Fruit fly (Drosophila melanogaster): Measurements from ENCODE around the gene ncd.

Gene ncd

DNA sequence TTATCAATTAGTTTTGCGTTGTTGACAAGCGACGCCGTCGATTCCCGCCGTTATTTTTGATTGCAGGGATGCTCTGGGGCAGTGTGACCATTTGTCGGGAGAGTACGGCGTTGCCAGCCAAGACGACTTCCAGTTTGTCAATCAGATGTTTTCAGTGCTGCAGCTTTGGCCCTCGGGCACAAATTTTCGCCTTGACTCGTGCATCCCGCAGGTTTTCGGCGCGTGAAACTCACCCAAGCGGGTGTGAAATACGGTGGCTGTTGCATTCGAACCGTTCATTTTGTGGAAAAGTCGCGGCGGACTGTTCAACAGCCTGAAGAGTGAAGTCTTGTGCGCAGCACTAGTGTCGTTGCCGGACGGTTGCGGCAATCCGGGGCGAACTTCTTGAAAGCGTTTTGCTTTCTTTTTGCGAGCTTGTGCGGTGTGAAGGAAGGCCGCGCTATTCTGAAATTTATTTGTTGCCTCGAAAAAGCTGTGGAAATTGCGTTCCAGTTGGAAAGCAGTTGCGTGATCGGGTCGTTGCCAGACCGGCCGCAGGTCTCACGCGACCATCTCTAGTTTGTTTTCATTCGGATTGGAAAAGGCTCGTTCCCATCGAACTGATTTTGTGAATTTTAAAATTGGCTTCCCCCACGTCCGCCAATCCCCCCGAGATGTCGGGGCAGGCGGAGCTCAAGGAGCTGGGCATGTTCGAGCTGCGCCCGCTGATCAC lies at the start of gene ncd, which contains the start of gene ca (continued):
- TF ChIP-seq E2f2 (GFP tag; IDR thresholded peaks at IDR 0.05) (peak; percentile 85), nerfin-2 (GFP tag; IDR thresholded peaks at IDR 0.05; ENCODE audit: partially characterized antibody) (peak; percentile 24; the same call in 1 of the 2 replicates), CG15601 (tag; optimal IDR thresholded peaks at IDR 0.05) (no peak), Sin3A (optimal IDR thresholded peaks at IDR 0.05) (peak; percentile 96), amos (GFP tag; IDR thresholded peaks at IDR 0.05; ENCODE audit: partially characterized antibody) (peak; percentile 80), dm (GFP tag; optimal IDR thresholded peaks at IDR 0.05) (peak; percentile 34), HmgZ (tag; optimal IDR thresholded peaks at IDR 0.05) (peak; percentile 15), CG4360 (GFP tag; IDR thresholded peaks at IDR 0.05) (no peak), CG7786 (GFP tag; optimal IDR thresholded peaks at IDR 0.05) (no peak), CG10209 (GFP tag; optimal IDR thresholded peaks at IDR 0.05) (no peak), Ets65A (GFP tag) (no peak), NfI (GFP tag; optimal IDR thresholded peaks at IDR 0.05) (no peak), tll (GFP tag; optimal IDR thresholded peaks at IDR 0.05) (no peak), en (GFP tag; optimal IDR thresholded peaks at IDR 0.05) (no peak), CG7963 (GFP tag; IDR thresholded peaks at IDR 0.05; ENCODE audit: partially characterized antibody) (peak; percentile 61; the same call in 1 of the 3 replicates), GATAe (GFP tag; conservative IDR thresholded peaks at IDR 0.05) (no peak), Side (GFP tag; optimal IDR thresholded peaks at IDR 0.05) (peak; percentile 3), Gug (GFP tag; IDR thresholded peaks at IDR 0.05) (no peak), D (optimal IDR thresholded peaks at IDR 0.05) (peak; percentile 56), D (GFP tag; optimal IDR thresholded peaks at IDR 0.05) (no peak), NFAT (GFP tag; IDR thresholded peaks at IDR 0.05) (no peak), CG13287 (GFP tag; IDR thresholded peaks at IDR 0.05; ENCODE audit: partially characterized antibody) (peak; percentile 80), grau (tag; optimal IDR thresholded peaks at IDR 0.05) (no peak), Antp (GFP tag; optimal IDR thresholded peaks at IDR 0.05) (no peak), corto (GFP tag; optimal IDR thresholded peaks at IDR 0.05) (no peak), pfk (GFP tag; optimal IDR thresholded peaks at IDR 0.05) (no peak), ro (GFP tag; IDR thresholded peaks at IDR 0.05) (no peak), CG17385 (GFP tag; optimal IDR thresholded peaks at IDR 0.05) (no peak), CG4730 (GFP tag; IDR thresholded peaks at IDR 0.05) (no peak), CG18764 (GFP tag; optimal IDR thresholded peaks at IDR 0.05) (no peak), Hmr (GFP tag; optimal IDR thresholded peaks at IDR 0.05) (no peak), Ets97D (GFP tag; optimal IDR thresholded peaks at IDR 0.05) (peak; percentile 46), CG6791 (GFP tag; IDR thresholded peaks at IDR 0.05; ENCODE audit: partially characterized antibody) (0 out of 3 replicates have a peak, but pooled peaks have one; percentile 44), vnd (GFP tag; IDR thresholded peaks at IDR 0.05; ENCODE audit: partially characterized antibody) (peak; percentile 34; the same call in 1 of the 3 replicates), CG31388 (GFP tag; optimal IDR thresholded peaks at IDR 0.05) (no peak), knrl (GFP tag; IDR thresholded peaks at IDR 0.05; ENCODE audit: partially characterized antibody) (peak; percentile 57; the same call in 2 of the 3 replicates), CG2129 (GFP tag; IDR thresholded peaks at IDR 0.05; ENCODE audit: partially characterized antibody) (peak; percentile 47; the same call in 1 of the 2 replicates), dpn (GFP tag; optimal IDR thresholded peaks at IDR 0.05) (peak in 1 of 2 experiments; percentile 12), Elba2 (GFP tag; optimal IDR thresholded peaks at IDR 0.05) (peak; percentile 82), ewg (GFP tag; optimal IDR thresholded peaks at IDR 0.05) (no peak), CG7271 (tag; optimal IDR thresholded peaks at IDR 0.05) (no peak), slp2 (GFP tag; optimal IDR thresholded peaks at IDR 0.05) (no peak), ftz-f1 (GFP tag; optimal IDR thresholded peaks at IDR 0.05) (peak; percentile 72), Dref (GFP tag; IDR thresholded peaks at IDR 0.05) (peak; percentile 49), YL-1 (GFP tag; optimal IDR thresholded peaks at IDR 0.05) (peak; percentile 92), HHEX (GFP tag; optimal IDR thresholded peaks at IDR 0.05) (no peak), hbn (GFP tag; IDR thresholded peaks at IDR 0.05; ENCODE audit: partially characterized antibody) (peak; percentile 44; the same call in 1 of the 2 replicates), CG1603 (tag; optimal IDR thresholded peaks at IDR 0.05) (no peak), esg (GFP tag; conservative IDR thresholded peaks at IDR 0.05) (no peak)

Measured in whole organism, embryonic.